Worm (Caenorhabditis elegans) whole organism, L3 larva: ENCODE data around the gene lipl-2.

ENCODE experiments used
- ZK546.5 ChIP-seq: sonication (generic microtip); optimal IDR thresholded peaks from 2 replicates; lab custom pipeline; 2017; ENCODE audit warnings: missing biosample characterization, missing genetic modification characterization
- aly-2 ChIP-seq: fragments of 150-350 bp; optimal IDR thresholded peaks from 2 replicates; lab custom pipeline; 2014; ENCODE audit warnings: missing biosample characterization, missing genetic modification characterization
- ama-1 ChIP-seq: fragments of 150-350 bp; optimal IDR thresholded peaks from 2 replicates; lab custom pipeline; 2018
- ceh-16 ChIP-seq: sonication (generic microtip); optimal IDR thresholded peaks from 2 replicates; lab custom pipeline; 2017; ENCODE audit warnings: missing biosample characterization, missing genetic modification characterization
- ceh-28 ChIP-seq: fragments of 150-350 bp; optimal IDR thresholded peaks from 2 replicates; lab custom pipeline; 2014; ENCODE audit warnings: missing biosample characterization, missing genetic modification reagents, missing genetic modification characterization
- ceh-82 ChIP-seq: fragments of 150-350 bp; optimal IDR thresholded peaks from 2 replicates; lab custom pipeline; 2014; ENCODE audit warnings: missing biosample characterization, missing genetic modification characterization
- ceh-9 ChIP-seq: sonication (generic microtip); optimal IDR thresholded peaks from 2 replicates; lab custom pipeline; 2018; ENCODE audit warnings: missing biosample characterization, missing genetic modification characterization
- daf-12 ChIP-seq: fragments of 150-350 bp; optimal IDR thresholded peaks from 2 replicates; lab custom pipeline; 2014; ENCODE audit warnings: missing biosample characterization, missing genetic modification reagents, missing genetic modification characterization
- egl-27 ChIP-seq: sonication (generic microtip); optimal IDR thresholded peaks from 4 replicates; lab custom pipeline; 2017; ENCODE audit warnings: missing biosample characterization, missing genetic modification reagents, missing genetic modification characterization
- egl-5 ChIP-seq: fragments of 150-350 bp; optimal IDR thresholded peaks from 2 replicates; lab custom pipeline; 2017; ENCODE audit warnings: missing biosample characterization, missing genetic modification reagents, missing genetic modification characterization, inconsistent platforms
- elt-1 ChIP-seq: fragments of 150-350 bp; optimal IDR thresholded peaks from 2 replicates; lab custom pipeline; 2014; ENCODE audit warnings: missing biosample characterization, missing genetic modification characterization
- elt-2 ChIP-seq: sonication (generic microtip); optimal IDR thresholded peaks from 2 replicates; lab custom pipeline; 2016; ENCODE audit warnings: missing genetic modification reagents, mild to moderate bottlenecking, missing genetic modification characterization, missing compliant biosample characterization
- elt-3 ChIP-seq, 3 experiments: fragments of 150-350 bp in 1 of 3; sonication (generic microtip) in 2 of 3; optimal IDR thresholded peaks; 2 replicates in 2 of 3; 4 replicates in 1 of 3; lab custom pipeline; 2014 to 2017; ENCODE audit warnings: missing biosample characterization in 3 of 3, missing genetic modification characterization in 3 of 3
- fkh-10 ChIP-seq: sonication (generic microtip); optimal IDR thresholded peaks from 2 replicates; lab custom pipeline; 2017; ENCODE audit warnings: missing biosample characterization, missing genetic modification reagents, missing genetic modification characterization
- fkh-2 ChIP-seq: fragments of 150-350 bp; optimal IDR thresholded peaks from 2 replicates; lab custom pipeline; 2014; ENCODE audit warnings: missing biosample characterization, missing genetic modification reagents, missing genetic modification characterization
- fos-1 ChIP-seq: fragments of 150-350 bp; optimal IDR thresholded peaks from 2 replicates; lab custom pipeline; 2014; ENCODE audit warnings: missing biosample characterization, missing genetic modification characterization
- jun-1 ChIP-seq: fragments of 150-350 bp; optimal IDR thresholded peaks from 2 replicates; lab custom pipeline; 2014; ENCODE audit warnings: missing biosample characterization, missing genetic modification reagents, missing genetic modification characterization
- lin-15B ChIP-seq: fragments of 150-350 bp; optimal IDR thresholded peaks from 2 replicates; lab custom pipeline; 2014; ENCODE audit warnings: missing biosample characterization, missing genetic modification characterization
- lin-39 ChIP-seq: fragments of 150-350 bp; optimal IDR thresholded peaks from 2 replicates; lab custom pipeline; 2018; ENCODE audit warnings: missing biosample characterization, missing genetic modification reagents, missing genetic modification characterization
- mdl-1 ChIP-seq: fragments of 150-350 bp; optimal IDR thresholded peaks from 2 replicates; lab custom pipeline; 2014; ENCODE audit warnings: missing biosample characterization, missing genetic modification characterization
- mml-1 ChIP-seq: fragments of 150-350 bp; sonication (generic microtip); optimal IDR thresholded peaks from 3 replicates; lab custom pipeline; 2014; ENCODE audit warnings: missing biosample characterization, missing genetic modification characterization
- nfya-1 ChIP-seq: sonication (generic microtip); optimal IDR thresholded peaks from 2 replicates; lab custom pipeline; 2017; ENCODE audit warnings: missing genetic modification characterization, mild to moderate bottlenecking, missing compliant biosample characterization, antibody characterized with exemption, moderate library complexity; ENCODE audit not compliant: insufficient read depth
- nhr-11 ChIP-seq: fragments of 150-350 bp; optimal IDR thresholded peaks from 2 replicates; lab custom pipeline; 2014; ENCODE audit warnings: missing biosample characterization, missing genetic modification characterization
- nhr-12 ChIP-seq: fragments of 150-350 bp; optimal IDR thresholded peaks from 2 replicates; lab custom pipeline; 2014; ENCODE audit warnings: missing biosample characterization, missing genetic modification characterization
- nhr-23 ChIP-seq: fragments of 150-350 bp; optimal IDR thresholded peaks from 2 replicates; lab custom pipeline; 2014; ENCODE audit warnings: missing biosample characterization, missing genetic modification reagents, missing genetic modification characterization
- nhr-237 ChIP-seq: fragments of 150-350 bp; optimal IDR thresholded peaks from 2 replicates; lab custom pipeline; 2014; ENCODE audit warnings: missing biosample characterization, missing genetic modification characterization
- nhr-25 ChIP-seq: sonication (generic microtip); optimal IDR thresholded peaks from 2 replicates; lab custom pipeline; 2017; ENCODE audit warnings: missing biosample characterization, missing genetic modification characterization
- nhr-28 ChIP-seq: fragments of 150-350 bp; optimal IDR thresholded peaks from 2 replicates; lab custom pipeline; 2014; ENCODE audit warnings: missing biosample characterization, missing genetic modification characterization
- nhr-43 ChIP-seq: sonication (generic microtip); optimal IDR thresholded peaks from 2 replicates; lab custom pipeline; 2016; ENCODE audit warnings: mild to moderate bottlenecking, missing genetic modification characterization, missing compliant biosample characterization; ENCODE audit not compliant: poor library complexity, severe bottlenecking
- nhr-67 ChIP-seq: fragments of 150-350 bp; optimal IDR thresholded peaks from 2 replicates; lab custom pipeline; 2014; ENCODE audit warnings: missing biosample characterization, missing genetic modification characterization
- nhr-76 ChIP-seq: fragments of 150-350 bp; sonication (generic microtip); optimal IDR thresholded peaks from 5 replicates; lab custom pipeline; 2014; ENCODE audit warnings: missing biosample characterization, missing genetic modification characterization
- nhr-77 ChIP-seq: fragments of 150-350 bp; optimal IDR thresholded peaks from 2 replicates; lab custom pipeline; 2014; ENCODE audit warnings: missing biosample characterization, missing genetic modification characterization
- pha-4 ChIP-seq: fragments of 150-350 bp; optimal IDR thresholded peaks from 2 replicates; lab custom pipeline; 2014; ENCODE audit warnings: missing biosample characterization, missing genetic modification reagents, missing genetic modification characterization
- pqm-1 ChIP-seq: fragments of 150-350 bp; optimal IDR thresholded peaks from 2 replicates; lab custom pipeline; 2017; ENCODE audit warnings: missing biosample characterization, missing genetic modification characterization, inconsistent platforms
- sea-2 ChIP-seq: fragments of 150-350 bp; sonication (generic microtip); optimal IDR thresholded peaks from 4 replicates; lab custom pipeline; 2014; ENCODE audit warnings: missing biosample characterization, missing genetic modification reagents, missing genetic modification characterization
- tbx-2 ChIP-seq: sonication (generic microtip); optimal IDR thresholded peaks from 2 replicates; lab custom pipeline; 2016; ENCODE audit warnings: mild to moderate bottlenecking, missing genetic modification characterization, missing compliant biosample characterization
- unc-62 ChIP-seq: fragments of 150-350 bp; sonication (generic microtip); optimal IDR thresholded peaks from 4 replicates; lab custom pipeline; 2014; ENCODE audit warnings: missing biosample characterization, missing genetic modification reagents, missing genetic modification characterization
- ztf-11 ChIP-seq: fragments of 150-350 bp; optimal IDR thresholded peaks from 2 replicates; lab custom pipeline; 2014; ENCODE audit warnings: missing biosample characterization, missing genetic modification characterization
- ztf-4 ChIP-seq: fragments of 150-350 bp; optimal IDR thresholded peaks from 2 replicates; lab custom pipeline; 2014; ENCODE audit warnings: missing biosample characterization, missing genetic modification characterization

Gene lipl-2

DNA sequence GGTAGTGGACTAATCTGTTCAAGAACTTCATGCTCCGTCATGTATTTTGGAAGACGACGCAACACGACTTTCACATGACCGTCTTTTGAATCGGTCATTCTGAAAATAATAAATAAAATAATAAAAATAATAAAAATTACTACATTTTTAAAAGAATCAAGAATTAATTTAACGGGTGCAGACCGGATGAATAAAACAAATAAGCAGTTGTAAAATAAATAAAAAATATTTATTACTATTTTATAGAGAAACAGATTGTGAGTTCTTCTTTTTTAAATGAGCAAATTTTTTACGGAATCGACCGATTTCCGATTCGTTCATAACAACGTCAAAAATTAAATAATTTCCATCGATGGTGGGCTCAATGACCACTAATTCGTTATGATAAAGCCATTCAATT is 13.7 kb upstream of the lipl-2 start, which contains the start of gene smg-4:
TSS of gene smg-4 (minus strand) at position 101 of the 400 bp plus-strand sequence.
- TF ChIP-seq nhr-25 (no peak), nhr-76 (tag; lab: Kevin White, UChicago) (no peak), elt-1 (no peak), nhr-67 (tag; lab: Kevin White, UChicago) (no peak), egl-5 (tag; lab: Kevin White, UChicago) (no peak), ceh-28 (tag; lab: Kevin White, UChicago) (no peak), tbx-2 (no peak), ceh-9 (tag; lab: Kevin White, UChicago) (no peak), fos-1 (tag; lab: Kevin White, UChicago) (no peak), aly-2 (no peak), pqm-1 (tag; lab: Kevin White, UChicago) (no peak), ZK546.5 (no peak), ztf-4 (tag; lab: Kevin White, UChicago) (no peak), lin-39 (tag; lab: Kevin White, UChicago) (no peak), fkh-2 (tag; lab: Kevin White, UChicago) (no peak), ztf-11 (no peak)

DNA sequence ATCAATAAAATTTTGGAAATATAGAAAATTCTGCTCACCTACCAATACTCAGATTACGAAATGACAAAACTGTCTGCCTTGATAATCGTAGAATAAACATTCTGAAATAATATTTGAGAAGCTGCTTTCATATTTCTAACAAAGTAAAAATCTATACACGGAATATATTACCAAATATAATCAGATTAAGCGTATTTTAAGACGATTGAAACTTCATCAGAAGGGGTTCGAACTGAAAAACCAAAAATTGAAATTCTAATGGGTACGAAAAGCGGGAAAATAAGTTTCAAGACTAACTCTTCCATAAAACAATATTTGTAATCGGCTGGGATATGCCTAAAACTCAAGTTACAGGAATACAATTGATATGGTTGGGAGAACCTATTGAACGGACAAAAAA is 11.9 kb upstream of the lipl-2 start, which contains the start of gene F46B6.4:
TSS of gene F46B6.4 (minus strand) at position 101 of the 400 bp plus-strand sequence.
- no peak for TF ChIP-seq ztf-11
- TF ChIP-seq pqm-1 (tag; lab: Kevin White, UChicago), result no peak
- no peak for TF ChIP-seq ZK546.5
- TF ChIP-seq ceh-28 (tag; lab: Kevin White, UChicago), result no peak
- no peak for TF ChIP-seq nfya-1 (tag; lab: Kevin White, UChicago)
- no peak for TF ChIP-seq lin-39 (tag; lab: Kevin White, UChicago)
- TF ChIP-seq jun-1 (tag; lab: Kevin White, UChicago), result no peak
- TF ChIP-seq nhr-237 (tag; lab: Kevin White, UChicago), result no peak
- TF ChIP-seq nhr-11 (tag; lab: Kevin White, UChicago), result no peak
- TF ChIP-seq, all 47 proteins: peak for 0

DNA sequence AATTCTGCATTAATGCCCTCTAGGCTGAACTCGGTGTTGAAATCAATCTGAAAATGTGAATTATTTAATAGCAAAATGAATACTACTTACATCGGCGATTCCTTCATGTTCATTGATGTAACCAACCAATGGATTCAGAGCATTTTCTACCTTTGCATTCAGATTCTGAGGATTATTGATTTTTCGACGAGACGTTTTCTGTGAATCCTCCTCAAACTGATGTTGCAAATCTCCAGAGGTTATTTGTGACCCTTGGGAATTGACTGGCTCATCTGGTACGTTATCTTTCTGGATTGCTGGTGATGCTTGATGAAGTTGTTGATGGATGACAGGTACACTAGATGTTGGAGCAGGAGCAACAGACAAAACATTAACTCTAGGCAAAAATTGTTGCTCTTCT is 9.3 kb upstream of the lipl-2 start:
- TF ChIP-seq ceh-82 (tag; lab: Kevin White, UChicago) (no peak), egl-27 (tag; lab: Kevin White, UChicago) (no peak), ztf-11 (no peak), pha-4 (tag; lab: Kevin White, UChicago) (no peak), mml-1 (no peak), ceh-16 (tag; lab: Kevin White, UChicago) (no peak)
- TF ChIP-seq, all 47 proteins: peak for 0

DNA sequence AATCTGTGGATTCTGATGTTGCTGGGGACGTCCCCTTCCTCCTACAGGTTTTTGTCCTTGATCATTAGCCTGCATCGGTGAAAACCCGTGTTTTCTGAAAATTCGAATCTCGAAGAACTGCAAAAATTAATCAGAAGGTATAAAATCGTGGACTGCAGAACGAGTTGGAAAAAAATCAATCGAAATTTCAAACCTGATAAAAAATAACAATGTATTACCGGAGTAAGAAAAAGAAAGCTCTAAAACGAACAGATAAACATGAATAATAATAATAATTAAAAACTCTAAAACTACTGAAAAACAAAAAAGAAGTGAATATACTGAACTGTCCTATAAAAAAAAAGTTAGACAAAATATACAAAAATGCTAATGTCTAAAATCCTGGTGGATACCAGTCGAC is 8.4 kb upstream of the lipl-2 start, which contains the start of gene F46B6.5:
TSS of gene F46B6.5 (minus strand) at position 101 of the 400 bp plus-strand sequence.
- TF ChIP-seq nhr-43 (tag; lab: Kevin White, UChicago), result no peak

DNA sequence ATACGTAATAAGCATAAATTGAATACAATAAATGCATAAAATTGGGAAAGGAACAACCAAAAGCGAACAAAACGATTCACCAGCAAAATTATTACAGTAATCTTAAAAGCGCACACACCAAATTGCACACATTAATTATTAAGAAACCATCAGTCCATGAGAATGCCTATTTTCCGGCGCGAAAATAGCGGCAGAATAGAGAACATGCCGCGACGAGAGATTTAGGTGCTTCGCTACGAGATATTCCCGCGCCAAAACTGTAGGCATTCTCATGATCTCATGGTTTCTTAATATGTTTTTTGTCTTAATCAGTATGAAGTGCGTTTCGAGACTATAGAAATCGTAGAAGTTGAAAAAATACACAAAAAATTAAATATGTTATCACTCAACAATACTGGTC is 7.2 kb upstream of the lipl-2 start:
- no peak for TF ChIP-seq ZK546.5

DNA sequence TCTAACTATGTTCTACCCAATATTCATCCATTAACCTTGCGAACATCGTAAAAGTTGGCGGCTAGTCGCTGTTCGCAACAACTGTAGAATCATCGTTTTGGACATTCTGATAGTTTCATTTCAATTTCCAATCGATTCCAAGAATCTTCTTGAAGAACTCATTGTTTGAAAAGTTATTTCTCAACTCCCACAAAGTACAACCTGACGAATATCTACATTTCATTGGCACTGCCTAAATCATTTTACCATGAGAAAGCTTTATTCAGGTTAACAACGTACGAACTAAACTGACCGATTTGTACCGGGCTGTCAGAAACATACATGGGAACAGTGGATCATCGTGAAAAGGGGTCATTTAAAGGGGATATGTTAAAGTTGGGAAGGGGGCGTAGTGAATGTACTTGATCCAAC is 4.6 kb upstream of the lipl-2 start, which contains the start of gene F46B6.6:
TSS of gene F46B6.6 (minus strand) at position 148 of the 411 bp plus-strand sequence.
- TF ChIP-seq elt-2 (tag; lab: Kevin White, UChicago) (peak; percentile 21), ceh-28 (tag; lab: Kevin White, UChicago) (no peak), nhr-76 (tag; lab: Kevin White, UChicago) (no peak), ama-1 (lab: Kevin White, UChicago) (peak; percentile 80), nhr-43 (tag; lab: Kevin White, UChicago) (peak; percentile 49), lin-15B (no peak)
- TF ChIP-seq, all 47 proteins: peak for 3

DNA sequence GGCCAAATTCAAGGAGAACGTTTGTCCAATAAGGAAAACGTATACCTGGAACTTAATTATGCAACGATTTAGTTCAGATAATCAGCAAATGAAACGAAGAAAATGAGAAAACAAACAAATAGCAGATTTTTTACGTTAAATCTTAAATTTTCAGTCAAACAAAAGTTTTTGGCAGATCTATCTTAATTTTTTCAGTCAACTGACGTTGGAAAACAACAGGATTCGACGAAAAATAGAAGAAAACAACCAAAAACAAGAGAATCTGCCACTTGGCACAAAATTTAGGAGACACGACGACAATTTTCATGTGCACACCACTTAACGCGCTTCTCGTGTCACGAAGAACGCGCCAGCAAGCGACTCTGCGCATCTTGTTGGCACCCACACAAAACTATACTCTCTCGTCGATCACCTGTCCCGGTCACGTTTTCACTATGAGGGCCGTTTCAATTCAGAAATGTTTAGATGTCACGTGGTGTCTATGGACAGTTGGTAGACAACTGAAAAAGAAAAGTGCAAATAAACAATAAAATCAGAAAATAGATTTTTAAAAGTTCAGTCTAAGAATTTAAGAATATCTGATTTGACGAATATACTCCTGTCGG is 1.6 kb upstream of the lipl-2 start, which contains the start of gene ztf-7:
TSS of gene ztf-7 (minus strand) at position 51 of the 605 bp plus-strand sequence.
- TF ChIP-seq fkh-10 (GFP tag; lab: Kevin White, UChicago) (peak; percentile 87), nhr-28 (tag; lab: Kevin White, UChicago) (no peak), unc-62 (GFP tag; lab: Kevin White, UChicago) (peak; percentile 18), ztf-4 (tag; lab: Kevin White, UChicago) (peak; percentile 74), ceh-82 (tag; lab: Kevin White, UChicago) (peak; percentile 35), elt-3 (tag; optimal IDR thresholded peaks at IDR 0.05; lab: Kevin White, UChicago) (no peak), sea-2 (GFP tag; lab: Kevin White, UChicago) (no peak), egl-5 (tag; lab: Kevin White, UChicago) (peak; percentile 91), ztf-11 (no peak), nhr-12 (no peak), ceh-9 (tag; lab: Kevin White, UChicago) (no peak), egl-27 (tag; lab: Kevin White, UChicago) (peak; percentile 38), jun-1 (tag; lab: Kevin White, UChicago) (peak; percentile 95), nhr-77 (tag; lab: Kevin White, UChicago) (peak; percentile 26), daf-12 (tag; lab: Kevin White, UChicago) (no peak), lin-15B (peak; percentile 89), nhr-23 (peak; percentile 97), mdl-1 (peak; percentile 94), ama-1 (lab: Kevin White, UChicago) (peak; percentile 82)
